Fruit fly (Drosophila melanogaster) whole organism, embryonic: ENCODE data around the gene CG5902.

ENCODE experiments used
- Abd-B ChIP-seq: fragments of 200-800 bp; sonication (Bioruptor generic); optimal IDR thresholded peaks from 2 replicates; lab custom pipeline; 2018; ENCODE audit warnings: missing biosample characterization, mild to moderate bottlenecking, missing genetic modification characterization, moderate library complexity
- Adf1 ChIP-seq: fragments of 200-800 bp; sonication (Bioruptor generic); IDR thresholded peaks from 2 replicates; pipeline ENCODE4 v1.3.6; 2022; ENCODE audit warnings: missing biosample characterization, missing genetic modification characterization
- CG10321 ChIP-seq: fragments of 200-800 bp; sonication (Bioruptor generic); IDR thresholded peaks from 2 replicates; pipeline ENCODE4 v1.3.6; 2022; ENCODE audit warnings: missing biosample characterization, missing genetic modification characterization
- CG11085 ChIP-seq: fragments of 200-800 bp; sonication (Bioruptor generic); IDR thresholded peaks from 2 replicates; pipeline ENCODE4 v1.3.6; 2022; ENCODE audit warnings: missing biosample characterization, missing genetic modification characterization
- CG11456 ChIP-seq: fragments of 200-800 bp; sonication (Bioruptor generic); IDR thresholded peaks from 3 replicates; pipeline ENCODE4 v1.3.6; 2022; ENCODE audit warnings: missing biosample characterization, missing genetic modification characterization
- CG12391 ChIP-seq: fragments of 200-800 bp; sonication (Bioruptor generic); optimal IDR thresholded peaks from 3 replicates; lab custom pipeline; 2018; ENCODE audit warnings: missing biosample characterization, mild to moderate bottlenecking, missing genetic modification characterization, moderate library complexity
- CG14965 ChIP-seq: fragments of 200-800 bp; sonication (Bioruptor generic); optimal IDR thresholded peaks from 2 replicates; lab custom pipeline; 2016; ENCODE audit warnings: missing biosample characterization, missing genetic modification characterization, borderline replicate concordance
- CG15269 ChIP-seq: fragments of 200-800 bp; sonication (Bioruptor generic); optimal IDR thresholded peaks from 2 replicates; lab custom pipeline; 2018; ENCODE audit warnings: missing biosample characterization, mild to moderate bottlenecking, missing genetic modification characterization, moderate library complexity
- CG17361 ChIP-seq: fragments of 200-800 bp; sonication (Bioruptor generic); IDR thresholded peaks from 3 replicates; pipeline ENCODE4 v1.3.6; 2022; ENCODE audit warnings: missing biosample characterization, missing genetic modification characterization
- CG31388 ChIP-seq: fragments of 200-800 bp; sonication (Bioruptor generic); optimal IDR thresholded peaks from 2 replicates; lab custom pipeline; 2016; ENCODE audit warnings: missing biosample characterization, missing genetic modification characterization
- CG4360 ChIP-seq: fragments of 200-800 bp; sonication (Bioruptor generic); IDR thresholded peaks from 2 replicates; pipeline ENCODE4 v1.3.6; 2022; ENCODE audit warnings: missing biosample characterization, missing genetic modification characterization
- CG7786 ChIP-seq: fragments of 200-800 bp; sonication (Bioruptor generic); optimal IDR thresholded peaks from 2 replicates; lab custom pipeline; 2016; ENCODE audit warnings: missing biosample characterization, missing genetic modification characterization
- CG8281 ChIP-seq: fragments of 200-800 bp; sonication (Bioruptor generic); optimal IDR thresholded peaks from 2 replicates; lab custom pipeline; 2018; ENCODE audit warnings: missing biosample characterization, mild to moderate bottlenecking, missing genetic modification characterization, moderate library complexity
- CG8388 ChIP-seq: fragments of 200-800 bp; sonication (Bioruptor generic); optimal IDR thresholded peaks from 2 replicates; lab custom pipeline; 2019; ENCODE audit warnings: missing biosample characterization, mild to moderate bottlenecking, missing genetic modification characterization, moderate library complexity
- CG8765 ChIP-seq: fragments of 200-800 bp; sonication (Bioruptor generic); IDR thresholded peaks from 2 replicates; pipeline ENCODE4 v1.3.6; 2022; ENCODE audit warnings: missing biosample characterization, missing genetic modification characterization
- Dbx ChIP-seq: fragments of 200-800 bp; sonication (Bioruptor generic); IDR thresholded peaks from 3 replicates; pipeline ENCODE4 v1.3.6; 2022; ENCODE audit warnings: missing biosample characterization, missing genetic modification characterization
- Doc2 ChIP-seq: fragments of 200-800 bp; sonication (Bioruptor generic); IDR thresholded peaks from 2 replicates; pipeline ENCODE4 v1.3.6; 2022; ENCODE audit warnings: missing biosample characterization, missing genetic modification characterization
- Drgx ChIP-seq: fragments of 200-800 bp; sonication (Bioruptor generic); IDR thresholded peaks from 2 replicates; pipeline ENCODE4 v1.3.6; 2022; ENCODE audit warnings: missing biosample characterization, missing genetic modification characterization
- Ets65A ChIP-seq: fragments of 200-800 bp; sonication (Bioruptor generic); peaks from one replicate; lab custom pipeline; 2016; ENCODE audit warnings: missing biosample characterization, missing genetic modification characterization
- Gsc ChIP-seq: fragments of 200-800 bp; sonication (Bioruptor generic); IDR thresholded peaks from 2 replicates; pipeline ENCODE4 v1.3.6; 2022; ENCODE audit warnings: missing biosample characterization, missing genetic modification characterization
- Kr ChIP-seq: fragments of 200-800 bp; sonication (Bioruptor generic); optimal IDR thresholded peaks from 2 replicates; lab custom pipeline; 2017; ENCODE audit warnings: missing biosample characterization, mild to moderate bottlenecking, missing genetic modification characterization
- Nf-YB ChIP-seq: fragments of 200-800 bp; sonication (Bioruptor generic); optimal IDR thresholded peaks from 3 replicates; lab custom pipeline; 2019; ENCODE audit warnings: missing biosample characterization, mild to moderate bottlenecking, missing genetic modification characterization, moderate library complexity
- Nf-YC ChIP-seq: fragments of 200-800 bp; optimal IDR thresholded peaks from 3 replicates; lab custom pipeline; 2019; ENCODE audit warnings: missing biosample characterization, mild to moderate bottlenecking, missing genetic modification characterization, moderate library complexity
- Oli ChIP-seq: fragments of 200-800 bp; sonication (Bioruptor generic); optimal IDR thresholded peaks from 2 replicates; lab custom pipeline; 2018; ENCODE audit warnings: missing biosample characterization, mild to moderate bottlenecking, missing genetic modification characterization, moderate library complexity
- Sry-β ChIP-seq: fragments of 200-800 bp; sonication (Bioruptor generic); optimal IDR thresholded peaks from 2 replicates; lab custom pipeline; 2018; ENCODE audit warnings: missing biosample characterization, mild to moderate bottlenecking, missing genetic modification characterization, moderate library complexity
- Sry-δ ChIP-seq: fragments of 200-800 bp; sonication (Bioruptor generic); optimal IDR thresholded peaks from 2 replicates; lab custom pipeline; 2016; ENCODE audit warnings: missing biosample characterization, missing genetic modification characterization
- Tbp ChIP-seq: fragments of >200 bp; optimal IDR thresholded peaks from 2 replicates; lab custom pipeline; 2018; ENCODE audit warnings: missing biosample characterization, missing genetic modification characterization
- ac ChIP-seq: fragments of 200-800 bp; sonication (Bioruptor generic); optimal IDR thresholded peaks from 3 replicates; lab custom pipeline; 2017; ENCODE audit warnings: missing biosample characterization, mild to moderate bottlenecking, missing genetic modification characterization
- aop ChIP-seq: fragments of 200-800 bp; sonication (Bioruptor generic); IDR thresholded peaks from 2 replicates; pipeline ENCODE4 v1.3.6; 2022; ENCODE audit warnings: missing biosample characterization, missing genetic modification characterization
- ase ChIP-seq: fragments of 200-800 bp; sonication (Bioruptor generic); IDR thresholded peaks from 3 replicates; pipeline ENCODE4 v1.3.6; 2022; ENCODE audit warnings: missing biosample characterization, missing genetic modification characterization
- ato ChIP-seq: fragments of 200-800 bp; sonication (Bioruptor generic); IDR thresholded peaks from 2 replicates; pipeline ENCODE4 v1.3.6; 2022; ENCODE audit warnings: missing biosample characterization, missing genetic modification characterization; ENCODE audit not compliant: partially characterized antibody
- bowl ChIP-seq: fragments of 200-800 bp; sonication (Bioruptor generic); IDR thresholded peaks from 2 replicates; pipeline ENCODE4 v1.3.6; 2022; ENCODE audit warnings: missing biosample characterization, missing genetic modification characterization
- cato ChIP-seq: fragments of 200-800 bp; sonication (Bioruptor generic); optimal IDR thresholded peaks from 2 replicates; lab custom pipeline; 2016; ENCODE audit warnings: missing biosample characterization, missing genetic modification characterization, borderline replicate concordance
- cg ChIP-seq: fragments of 200-800 bp; sonication (Bioruptor generic); optimal IDR thresholded peaks from 3 replicates; lab custom pipeline; 2019; ENCODE audit warnings: missing biosample characterization, mild to moderate bottlenecking, missing genetic modification characterization, moderate library complexity
- chif ChIP-seq, 2 experiments: fragments of 200-800 bp; sonication (Bioruptor generic); optimal IDR thresholded peaks; 3 replicates each; lab custom pipeline; 2016; ENCODE audit warnings: missing biosample characterization in 2 of 2, missing genetic modification characterization in 2 of 2
- chinmo ChIP-seq: fragments of 200-800 bp; sonication (Bioruptor generic); IDR thresholded peaks from 4 replicates; pipeline ENCODE4 v1.3.6; 2022; ENCODE audit warnings: missing biosample characterization, missing genetic modification characterization; ENCODE audit not compliant: partially characterized antibody
- crp ChIP-seq, 2 experiments: fragments of 200-800 bp; sonication (Bioruptor generic); optimal IDR thresholded peaks; 2 replicates in 1 of 2; 3 replicates in 1 of 2; lab custom pipeline; 2017; ENCODE audit warnings: missing biosample characterization in 2 of 2, missing genetic modification characterization in 2 of 2, mild to moderate bottlenecking in 1 of 2, moderate library complexity in 1 of 2
- emc ChIP-seq: fragments of 200-800 bp; sonication (Bioruptor generic); optimal IDR thresholded peaks from 2 replicates; lab custom pipeline; 2016; ENCODE audit warnings: missing biosample characterization, missing genetic modification characterization
- en ChIP-seq: fragments of 200-800 bp; sonication (Bioruptor generic); optimal IDR thresholded peaks from 2 replicates; lab custom pipeline; 2016; ENCODE audit warnings: missing biosample characterization, missing genetic modification characterization
- gsb ChIP-seq: fragments of 200-800 bp; sonication (Bioruptor generic); IDR thresholded peaks from 2 replicates; pipeline ENCODE4 v1.3.6; 2022; ENCODE audit warnings: missing biosample characterization, missing genetic modification characterization
- ind ChIP-seq: fragments of 200-800 bp; sonication (Bioruptor generic); optimal IDR thresholded peaks from 3 replicates; lab custom pipeline; 2016; ENCODE audit warnings: missing biosample characterization, missing genetic modification characterization
- kni ChIP-seq: fragments of 200-800 bp; sonication (Bioruptor generic); optimal IDR thresholded peaks from 3 replicates; lab custom pipeline; 2017; ENCODE audit warnings: mild to moderate bottlenecking, missing biosample characterization, missing genetic modification reagents, missing genetic modification characterization
- scrt ChIP-seq: fragments of 200-800 bp; sonication (Bioruptor generic); optimal IDR thresholded peaks from 2 replicates; lab custom pipeline; 2018; ENCODE audit warnings: missing biosample characterization, mild to moderate bottlenecking, missing genetic modification characterization, moderate library complexity
- sens ChIP-seq: fragments of 200-800 bp; sonication (Bioruptor generic); peaks from one replicate; lab custom pipeline; 2016; ENCODE audit warnings: missing biosample characterization, missing genetic modification characterization
- slbo ChIP-seq: fragments of 200-800 bp; sonication (Bioruptor generic); IDR thresholded peaks from 2 replicates; pipeline ENCODE4 v1.3.6; 2022; ENCODE audit warnings: missing biosample characterization, missing genetic modification characterization
- sob ChIP-seq: fragments of 200-800 bp; sonication (Bioruptor generic); IDR thresholded peaks from 2 replicates; pipeline ENCODE4 v1.3.6; 2022; ENCODE audit warnings: missing biosample characterization, missing genetic modification characterization
- unc-4 ChIP-seq: fragments of 200-800 bp; sonication (Bioruptor generic); IDR thresholded peaks from 2 replicates; pipeline ENCODE4 v1.3.6; 2022; ENCODE audit warnings: missing biosample characterization, missing genetic modification characterization; ENCODE audit not compliant: partially characterized antibody
- zfh1 ChIP-seq: fragments of 200-800 bp; sonication (Bioruptor generic); IDR thresholded peaks from 3 replicates; pipeline ENCODE4 v1.3.6; 2022; ENCODE audit warnings: missing biosample characterization, missing genetic modification characterization

The CG5902 gene

dm6 chr3R:24031019-24031824, 44.8 kb downstream of the CG5902 start (continued):
- TF ChIP-seq Gsc (no peak), ase (GFP tag; lab: Robert Waterston, UW) (no peak), Adf1 (GFP tag; lab: Robert Waterston, UW) (peak; percentile 17; the same call in 1 of the 2 replicates), sens (GFP tag; lab: Kevin White, UChicago) (peak; percentile 56), ato (GFP tag; lab: Robert Waterston, UW) (0 out of 2 replicates have a peak, but pooled peaks have one; percentile 22), Dbx (GFP tag; lab: Robert Waterston, UW) (peak; percentile 54; the same call in 1 of the 3 replicates), slbo (peak; percentile 8; the same call in 1 of the 2 replicates), Kr (GFP tag; lab: Kevin White, UChicago) (no peak), CG7786 (GFP tag; lab: Kevin White, UChicago) (no peak), chif (GFP tag; optimal IDR thresholded peaks at IDR 0.05; lab: Kevin White, UChicago) (no peak), CG11085 (no peak), Drgx (peak; percentile 65), aop (GFP tag; lab: Robert Waterston, UW) (no peak; the same call in 1 of the 2 replicates), Oli (tag; lab: Kevin White, UChicago) (no peak), chinmo (GFP tag; lab: Robert Waterston, UW) (peak; percentile 90; the same call in 3 of the 4 replicates), emc (no peak), CG8765 (GFP tag; lab: Robert Waterston, UW) (no peak), scrt (GFP tag; lab: Kevin White, UChicago) (no peak), CG11456 (GFP tag; lab: Robert Waterston, UW) (0 out of 3 replicates have a peak, but pooled peaks have one; percentile 36), CG8281 (tag; lab: Kevin White, UChicago) (no peak), en (GFP tag; lab: Kevin White, UChicago) (no peak), zfh1 (GFP tag; lab: Robert Waterston, UW) (peak; percentile 24; the same call in 1 of the 3 replicates), CG4360 (peak; percentile 67), CG8388 (GFP tag; lab: Kevin White, UChicago) (no peak), gsb (GFP tag; lab: Robert Waterston, UW) (no peak), Nf-YB (GFP tag; lab: Kevin White, UChicago) (no peak), CG10321 (no peak), CG12391 (tag; lab: Kevin White, UChicago) (no peak), bowl (GFP tag; lab: Robert Waterston, UW) (no peak), ind (GFP tag; lab: Kevin White, UChicago) (no peak), Tbp (GFP tag; lab: Kevin White, UChicago) (no peak), sob (GFP tag; lab: Robert Waterston, UW) (peak; percentile 41; the same call in 1 of the 2 replicates), Nf-YC (tag; lab: Kevin White, UChicago) (no peak), ac (GFP tag; lab: Kevin White, UChicago) (no peak), CG15269 (tag; lab: Kevin White, UChicago) (no peak), unc-4 (GFP tag; lab: Robert Waterston, UW) (peak; percentile 44; the same call in 1 of the 2 replicates), Abd-B (GFP tag; lab: Kevin White, UChicago) (no peak), Sry-β (GFP tag; lab: Kevin White, UChicago) (no peak), CG14965 (no peak), Sry-δ (GFP tag; lab: Kevin White, UChicago) (no peak), CG31388 (no peak), cg (GFP tag; lab: Kevin White, UChicago) (peak; percentile 85), kni (GFP tag; lab: Kevin White, UChicago) (peak; percentile 28), CG17361 (GFP tag; lab: Robert Waterston, UW) (no peak), cato (GFP tag; lab: Kevin White, UChicago) (no peak), Ets65A (no peak), Doc2 (GFP tag; lab: Robert Waterston, UW) (no peak), crp (GFP tag; optimal IDR thresholded peaks at IDR 0.05; lab: Kevin White, UChicago) (no peak)
